Worm (Caenorhabditis elegans) whole organism, early embryonic: ENCODE data around the gene cutl-26.

ENCODE experiments used
- B0310.2 ChIP-seq: sonication (generic microtip); optimal IDR thresholded peaks from 2 replicates; lab custom pipeline; 2016; ENCODE audit warnings: mild to moderate bottlenecking, missing genetic modification characterization, missing compliant biosample characterization
- F13C5.2 ChIP-seq: sonication (generic microtip); optimal IDR thresholded peaks from 2 replicates; lab custom pipeline; 2017; ENCODE audit warnings: mild to moderate bottlenecking, missing genetic modification characterization, inconsistent platforms, missing compliant biosample characterization
- aly-1 ChIP-seq: sonication (generic microtip); optimal IDR thresholded peaks from 2 replicates; lab custom pipeline; 2016; ENCODE audit warnings: missing genetic modification characterization, missing compliant biosample characterization
- ama-1 ChIP-seq: fragments of 150-350 bp; optimal IDR thresholded peaks from 2 replicates; lab custom pipeline; 2014
- ceh-13 ChIP-seq: fragments of 200-800 bp; sonication (Bioruptor generic); optimal IDR thresholded peaks from 2 replicates; lab custom pipeline; 2018; ENCODE audit warnings: mild to moderate bottlenecking, missing genetic modification characterization, missing compliant biosample characterization
- ceh-36 ChIP-seq: sonication (generic microtip); optimal IDR thresholded peaks from 2 replicates; lab custom pipeline; 2016; ENCODE audit warnings: missing genetic modification characterization, inconsistent platforms, missing compliant biosample characterization
- ets-7 ChIP-seq: sonication (generic microtip); optimal IDR thresholded peaks from 2 replicates; lab custom pipeline; 2016; ENCODE audit warnings: missing genotype, missing genetic modification characterization, missing compliant biosample characterization
- flt-1 ChIP-seq: fragments of 200-800 bp; sonication (Bioruptor generic); IDR thresholded peaks from 2 replicates; pipeline ENCODE4 v1.3.6; 2022; ENCODE audit warnings: missing genetic modification characterization, missing compliant biosample characterization
- hmbx-1 ChIP-seq: sonication (generic microtip); optimal IDR thresholded peaks from 2 replicates; lab custom pipeline; 2016; ENCODE audit warnings: mild to moderate bottlenecking, missing genetic modification characterization, missing compliant biosample characterization
- hmg-4 ChIP-seq: fragments of 200-800 bp; sonication (Bioruptor generic); optimal IDR thresholded peaks from 2 replicates; lab custom pipeline; 2018; ENCODE audit warnings: mild to moderate bottlenecking, missing genetic modification characterization, missing compliant biosample characterization
- hnd-1 ChIP-seq: sonication (generic microtip); optimal IDR thresholded peaks from 2 replicates; lab custom pipeline; 2016; ENCODE audit warnings: missing genetic modification characterization, missing compliant biosample characterization
- pes-1 ChIP-seq: fragments of 200-800 bp; sonication (Bioruptor generic); IDR thresholded peaks from 2 replicates; pipeline ENCODE4 v1.3.6; 2022; ENCODE audit warnings: missing genetic modification reagents, missing genetic modification characterization, missing compliant biosample characterization
- scrt-1 ChIP-seq: fragments of 200-800 bp; sonication (Bioruptor generic); IDR thresholded peaks from 2 replicates; pipeline ENCODE4 v1.3.6; 2022; ENCODE audit warnings: missing genetic modification characterization, missing compliant biosample characterization
- sea-1 ChIP-seq: fragments of 200-800 bp; sonication (Bioruptor generic); conservative IDR thresholded peaks from 2 replicates; pipeline ENCODE4 v1.3.6; 2022; ENCODE audit warnings: missing genetic modification characterization, missing compliant biosample characterization
- tbx-11 ChIP-seq: fragments of 200-800 bp; sonication (Bioruptor generic); IDR thresholded peaks from 2 replicates; pipeline ENCODE4 v1.3.6; 2022; ENCODE audit warnings: missing genetic modification characterization, missing compliant biosample characterization
- tbx-37 ChIP-seq: fragments of 200-800 bp; sonication (Bioruptor generic); conservative IDR thresholded peaks from 2 replicates; pipeline ENCODE4 v1.3.6; 2022; ENCODE audit warnings: missing genetic modification reagents, missing genetic modification characterization, missing compliant biosample characterization
- tra-4 ChIP-seq: sonication (generic microtip); optimal IDR thresholded peaks from 2 replicates; lab custom pipeline; 2017; ENCODE audit warnings: missing genetic modification characterization, missing compliant biosample characterization

cutl-26 gene

DNA sequence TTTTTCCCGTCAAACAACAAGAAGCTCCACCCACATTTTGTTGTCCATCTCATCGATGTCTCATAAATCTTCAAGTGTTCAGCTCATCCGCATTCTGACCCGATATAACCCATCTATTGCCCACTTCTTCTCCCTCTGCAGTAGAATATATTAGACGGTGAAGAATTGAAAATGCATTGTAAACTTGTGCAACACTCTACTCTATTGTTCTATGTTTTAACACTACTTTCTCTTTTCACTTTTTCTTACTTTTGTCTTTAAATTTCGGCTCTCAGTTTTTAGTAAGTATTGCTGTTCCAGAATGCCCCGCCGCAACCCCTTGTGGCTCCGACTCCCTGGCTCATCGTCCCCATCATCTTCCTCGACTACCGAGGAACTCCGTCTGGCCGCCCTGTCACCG lies 58.2 kb downstream of the cutl-26 start, which contains the start of gene K11H12.9:
TSS of gene K11H12.9 (plus strand) at position 301 of the 400 bp plus-strand sequence.
- TF ChIP-seq ceh-36 (tag; lab: Kevin White, UChicago): no peak
- TF ChIP-seq ceh-13 (GFP tag; lab: Kevin White, UChicago): no peak
- no peak for TF ChIP-seq F13C5.2 (tag; lab: Kevin White, UChicago)
- no peak for TF ChIP-seq flt-1 (GFP tag; lab: Robert Waterston, UW)
- no peak for TF ChIP-seq hmg-4 (GFP tag; lab: Kevin White, UChicago)
- TF ChIP-seq pes-1 (GFP tag; lab: Robert Waterston, UW): no peak
- TF ChIP-seq aly-1: no peak
- no peak for TF ChIP-seq ama-1
- no peak for TF ChIP-seq tbx-37 (GFP tag; lab: Robert Waterston, UW)
- no peak for TF ChIP-seq ets-7 (tag; lab: Kevin White, UChicago)
- no peak for TF ChIP-seq tbx-11 (GFP tag; lab: Robert Waterston, UW)
- no peak for TF ChIP-seq scrt-1
- TF ChIP-seq hnd-1 (tag; lab: Kevin White, UChicago): no peak
- no peak for TF ChIP-seq hmbx-1 (tag; lab: Kevin White, UChicago)
- TF ChIP-seq B0310.2 (tag; lab: Kevin White, UChicago): no peak
- no peak for TF ChIP-seq tra-4
- no peak for TF ChIP-seq sea-1 (GFP tag; lab: Robert Waterston, UW)
